Fruit fly (Drosophila melanogaster) whole organism, embryonic: ENCODE measurements around the gene CG8861.

Source experiments
- C15 ChIP-seq: fragments of 200-800 bp; sonication (Bioruptor generic); IDR thresholded peaks from 3 replicates; pipeline ENCODE4 v1.3.6; 2022; ENCODE audit warnings: missing biosample characterization, missing genetic modification characterization
- CG10147 ChIP-seq: fragments of 200-800 bp; sonication (Bioruptor generic); optimal IDR thresholded peaks from 2 replicates; lab custom pipeline; 2019; ENCODE audit warnings: missing biosample characterization, mild to moderate bottlenecking, missing genetic modification characterization, moderate library complexity
- CG1024 ChIP-seq: fragments of 200-800 bp; sonication (Bioruptor generic); IDR thresholded peaks from 2 replicates; pipeline ENCODE4 v1.3.6; 2022; ENCODE audit warnings: missing biosample characterization, missing genetic modification characterization
- CG10543 ChIP-seq: fragments of 200-800 bp; sonication (Bioruptor generic); optimal IDR thresholded peaks from 3 replicates; lab custom pipeline; 2017; ENCODE audit warnings: missing biosample characterization, mild to moderate bottlenecking, missing genetic modification characterization, moderate library complexity
- CG12236 ChIP-seq: fragments of 200-800 bp; sonication (Bioruptor generic); optimal IDR thresholded peaks from 2 replicates; lab custom pipeline; 2016; ENCODE audit warnings: missing biosample characterization, missing genetic modification characterization
- CG13775 ChIP-seq: fragments of 200-800 bp; sonication (Bioruptor generic); optimal IDR thresholded peaks from 3 replicates; lab custom pipeline; 2017; ENCODE audit warnings: missing biosample characterization, mild to moderate bottlenecking, missing genetic modification characterization
- CG14441 ChIP-seq: fragments of 200-800 bp; sonication (Bioruptor generic); IDR thresholded peaks from 2 replicates; pipeline ENCODE4 v1.3.6; 2022; ENCODE audit warnings: missing biosample characterization, missing genetic modification characterization
- CG1529 ChIP-seq: fragments of 200-800 bp; sonication (Bioruptor generic); optimal IDR thresholded peaks from 3 replicates; lab custom pipeline; 2018; ENCODE audit warnings: missing biosample characterization, missing genetic modification characterization
- CG17186 ChIP-seq: fragments of 200-800 bp; sonication (Bioruptor generic); optimal IDR thresholded peaks from 3 replicates; lab custom pipeline; 2017; ENCODE audit warnings: missing biosample characterization, missing genetic modification reagents, missing genetic modification characterization
- CG17568 ChIP-seq: fragments of 200-800 bp; sonication (Bioruptor generic); optimal IDR thresholded peaks from 2 replicates; lab custom pipeline; 2018; ENCODE audit warnings: missing biosample characterization, mild to moderate bottlenecking, missing genetic modification characterization, moderate library complexity
- CG17912 ChIP-seq: fragments of 200-800 bp; sonication (Bioruptor generic); optimal IDR thresholded peaks from 2 replicates; lab custom pipeline; 2018; ENCODE audit warnings: missing biosample characterization, mild to moderate bottlenecking, missing genetic modification characterization
- CG18011 ChIP-seq: fragments of 200-800 bp; sonication (Bioruptor generic); optimal IDR thresholded peaks from 2 replicates; lab custom pipeline; 2017; ENCODE audit warnings: missing biosample characterization, missing genetic modification characterization, mild to moderate bottlenecking, moderate library complexity, missing genotype
- CG18262 ChIP-seq: fragments of 200-800 bp; optimal IDR thresholded peaks from 3 replicates; lab custom pipeline; 2019; ENCODE audit warnings: missing biosample characterization, mild to moderate bottlenecking, missing genetic modification characterization, moderate library complexity
- CG34224 ChIP-seq: fragments of 200-800 bp; sonication (Bioruptor generic); IDR thresholded peaks from 3 replicates; pipeline ENCODE4 v1.3.6; 2022; ENCODE audit warnings: missing biosample characterization, missing genetic modification characterization; ENCODE audit not compliant: partially characterized antibody
- CG42726 ChIP-seq: fragments of 200-800 bp; sonication (Bioruptor generic); IDR thresholded peaks from 2 replicates; pipeline ENCODE4 v1.3.6; 2022; ENCODE audit warnings: missing biosample characterization, missing genetic modification characterization; ENCODE audit not compliant: partially characterized antibody
- CG43689 ChIP-seq: fragments of 200-800 bp; sonication (Bioruptor generic); IDR thresholded peaks from 2 replicates; pipeline ENCODE4 v1.3.6; 2022; ENCODE audit warnings: missing biosample characterization, missing genetic modification characterization
- CG6254 ChIP-seq: fragments of 200-800 bp; sonication (Bioruptor generic); optimal IDR thresholded peaks from 3 replicates; lab custom pipeline; 2017; ENCODE audit warnings: mild to moderate bottlenecking, missing biosample characterization, missing genetic modification reagents, missing genetic modification characterization
- CG7839 ChIP-seq: fragments of 200-800 bp; sonication (Bioruptor generic); optimal IDR thresholded peaks from 3 replicates; lab custom pipeline; 2018; ENCODE audit warnings: missing biosample characterization, mild to moderate bottlenecking, missing genetic modification characterization, moderate library complexity
- CG7963 ChIP-seq: fragments of 200-800 bp; sonication (Bioruptor generic); IDR thresholded peaks from 3 replicates; pipeline ENCODE4 v1.3.6; 2022; ENCODE audit warnings: missing biosample characterization, missing genetic modification characterization; ENCODE audit not compliant: partially characterized antibody
- Dip3 ChIP-seq: fragments of 200-800 bp; sonication (Bioruptor generic); optimal IDR thresholded peaks from 3 replicates; lab custom pipeline; 2016; ENCODE audit warnings: missing biosample characterization, missing genetic modification characterization
- E2f1 ChIP-seq: fragments of 200-800 bp; sonication (Bioruptor generic); IDR thresholded peaks from 2 replicates; pipeline ENCODE4 v1.3.6; 2022; ENCODE audit warnings: missing biosample characterization, missing genetic modification characterization
- Hey ChIP-seq: fragments of 200-800 bp; sonication (Bioruptor generic); optimal IDR thresholded peaks from 3 replicates; lab custom pipeline; 2018; ENCODE audit warnings: missing biosample characterization, mild to moderate bottlenecking, missing genetic modification characterization
- Mrtf ChIP-seq: fragments of 200-800 bp; sonication (Bioruptor generic); IDR thresholded peaks from 3 replicates; pipeline ENCODE4 v1.3.6; 2022; ENCODE audit warnings: missing biosample characterization, missing genetic modification characterization
- NC2β ChIP-seq: fragments of 200-800 bp; sonication (Bioruptor generic); optimal IDR thresholded peaks from 2 replicates; lab custom pipeline; 2016; ENCODE audit warnings: missing biosample characterization, missing genetic modification characterization
- Neu2 ChIP-seq: fragments of 200-800 bp; sonication (Bioruptor generic); optimal IDR thresholded peaks from 3 replicates; lab custom pipeline; 2016; ENCODE audit warnings: missing biosample characterization, missing genetic modification characterization, borderline replicate concordance
- Side ChIP-seq: fragments of 200-800 bp; sonication (Bioruptor generic); optimal IDR thresholded peaks from 2 replicates; lab custom pipeline; 2016; ENCODE audit warnings: missing biosample characterization, missing genetic modification characterization
- Usf ChIP-seq: fragments of 200-800 bp; sonication (Bioruptor generic); optimal IDR thresholded peaks from 2 replicates; lab custom pipeline; 2017; ENCODE audit warnings: missing genotype, missing biosample characterization, missing genetic modification characterization
- ab ChIP-seq: fragments of 200-800 bp; sonication (Bioruptor generic); optimal IDR thresholded peaks from 2 replicates; lab custom pipeline; 2016; ENCODE audit warnings: missing biosample characterization, missing genetic modification characterization
- ac ChIP-seq: fragments of 200-800 bp; sonication (Bioruptor generic); optimal IDR thresholded peaks from 3 replicates; lab custom pipeline; 2017; ENCODE audit warnings: missing biosample characterization, mild to moderate bottlenecking, missing genetic modification characterization
- az2 ChIP-seq: fragments of 200-800 bp; sonication (Bioruptor generic); optimal IDR thresholded peaks from 3 replicates; lab custom pipeline; 2016; ENCODE audit warnings: missing biosample characterization, missing genetic modification characterization
- ci ChIP-seq: fragments of 200-800 bp; sonication (Bioruptor generic); IDR thresholded peaks from 3 replicates; pipeline ENCODE4 v1.3.6; 2022; ENCODE audit warnings: missing biosample characterization, missing genetic modification characterization
- crc ChIP-seq: fragments of 200-800 bp; sonication (Bioruptor generic); optimal IDR thresholded peaks from 2 replicates; lab custom pipeline; 2016; ENCODE audit warnings: missing biosample characterization, missing genetic modification characterization
- dm ChIP-seq: fragments of 200-800 bp; sonication (Bioruptor generic); optimal IDR thresholded peaks from 3 replicates; lab custom pipeline; 2016; ENCODE audit warnings: missing biosample characterization, missing genetic modification characterization
- hkb ChIP-seq, 2 experiments: fragments of 200-800 bp in 1 of 2; fragments of >200 bp in 1 of 2; sonication (Bioruptor generic) in 1 of 2; IDR thresholded peaks in 1 of 2; optimal IDR thresholded peaks in 1 of 2; 2 replicates each; pipeline versions ENCODE4 v1.3.6 to Lab custom; 2017 to 2022; ENCODE audit warnings: missing biosample characterization in 1 of 2, missing genetic modification characterization in 1 of 2
- jing ChIP-seq: fragments of 200-800 bp; sonication (Bioruptor generic); optimal IDR thresholded peaks from 2 replicates; lab custom pipeline; 2018; ENCODE audit warnings: missing biosample characterization, mild to moderate bottlenecking, missing genetic modification characterization
- jumu ChIP-seq: fragments of 200-800 bp; sonication (Bioruptor generic); optimal IDR thresholded peaks from 3 replicates; lab custom pipeline; 2016; ENCODE audit warnings: missing biosample characterization, missing genetic modification characterization
- knrl ChIP-seq: fragments of 200-800 bp; sonication (Bioruptor generic); IDR thresholded peaks from 3 replicates; pipeline ENCODE4 v1.3.6; 2022; ENCODE audit warnings: missing biosample characterization, missing genetic modification characterization; ENCODE audit not compliant: partially characterized antibody
- lola ChIP-seq, 3 experiments: fragments of >200 bp in 2 of 3; fragments of 200-800 bp in 1 of 3; sonication (Bioruptor generic) in 1 of 3; optimal IDR thresholded peaks; 2 replicates each; lab custom pipeline; 2017 to 2019; ENCODE audit warnings: missing biosample characterization in 3 of 3, missing genetic modification characterization in 3 of 3, mild to moderate bottlenecking in 1 of 3, moderate library complexity in 1 of 3
- lov ChIP-seq, 2 experiments: fragments of 200-800 bp in 1 of 2; fragments of >200 bp in 1 of 2; sonication (Bioruptor generic) in 1 of 2; IDR thresholded peaks in 1 of 2; optimal IDR thresholded peaks in 1 of 2; 2 replicates in 1 of 2; 3 replicates in 1 of 2; pipeline versions ENCODE4 v1.3.6 to Lab custom; 2017 to 2022; ENCODE audit warnings: missing biosample characterization in 1 of 2, missing genetic modification characterization in 1 of 2
- nom ChIP-seq: fragments of 200-800 bp; sonication (Bioruptor generic); optimal IDR thresholded peaks from 2 replicates; lab custom pipeline; 2017; ENCODE audit warnings: missing biosample characterization, missing genetic modification characterization, mild to moderate bottlenecking, moderate library complexity, missing genetic modification reagents
- pita ChIP-seq: fragments of 200-800 bp; sonication (Bioruptor generic); optimal IDR thresholded peaks from 2 replicates; lab custom pipeline; 2017; ENCODE audit warnings: missing biosample characterization, mild to moderate bottlenecking, missing genetic modification characterization
- psq ChIP-seq: fragments of 200-800 bp; sonication (Bioruptor generic); optimal IDR thresholded peaks from 2 replicates; lab custom pipeline; 2017; ENCODE audit warnings: missing biosample characterization, missing genetic modification characterization
- sim ChIP-seq: fragments of 200-800 bp; sonication (Bioruptor generic); IDR thresholded peaks from 2 replicates; pipeline ENCODE4 v1.3.6; 2022; ENCODE audit warnings: missing biosample characterization, missing genetic modification characterization
- slp2 ChIP-seq: fragments of 200-800 bp; sonication (Bioruptor generic); optimal IDR thresholded peaks from 2 replicates; lab custom pipeline; 2016; ENCODE audit warnings: missing biosample characterization, missing genetic modification characterization
- stc ChIP-seq: fragments of 200-800 bp; sonication (Bioruptor generic); IDR thresholded peaks from 2 replicates; pipeline ENCODE4 v1.3.6; 2022; ENCODE audit warnings: missing biosample characterization, missing genetic modification characterization
- sug ChIP-seq: fragments of 200-800 bp; optimal IDR thresholded peaks from 2 replicates; lab custom pipeline; 2019; ENCODE audit warnings: missing biosample characterization, mild to moderate bottlenecking, missing genetic modification characterization, moderate library complexity
- unpg ChIP-seq: fragments of 200-800 bp; sonication (Bioruptor generic); optimal IDR thresholded peaks from 3 replicates; lab custom pipeline; 2018; ENCODE audit warnings: missing biosample characterization, mild to moderate bottlenecking, missing genetic modification characterization, moderate library complexity

Gene CG8861

dm6 chr3R:9340425-9341188 is 12.3 kb upstream of the CG8861 start (continued):
- TF ChIP-seq CG18011 (peak; percentile 72), CG42726 (no peak), NC2β (peak; percentile 41), pita (no peak), sim (GFP tag; lab: Robert Waterston, UW) (no peak), az2 (GFP tag; lab: Kevin White, UChicago) (peak; percentile 89), CG7963 (no peak), Hey (tag; lab: Kevin White, UChicago) (peak; percentile 32), CG13775 (peak; percentile 94), nom (peak; percentile 49), CG18262 (tag; lab: Kevin White, UChicago) (peak; percentile 95), slp2 (GFP tag; lab: Kevin White, UChicago) (peak; percentile 56), Usf (GFP tag; lab: Kevin White, UChicago) (peak; percentile 83), CG1024 (no peak), CG10543 (GFP tag; lab: Kevin White, UChicago) (peak; percentile 84), Side (GFP tag; lab: Kevin White, UChicago) (peak; percentile 69), ci (peak; percentile 79; the same call in 2 of the 3 replicates), Neu2 (GFP tag; lab: Kevin White, UChicago) (no peak), hkb (optimal IDR thresholded peaks at IDR 0.05; lab: Kevin White, UChicago) (no peak), hkb (GFP tag; IDR thresholded peaks at IDR 0.05; lab: Robert Waterston, UW) (peak; percentile 79), CG17568 (GFP tag; lab: Kevin White, UChicago) (peak; percentile 60), Mrtf (GFP tag; lab: Robert Waterston, UW) (peak; percentile 72; the same call in 2 of the 3 replicates), CG43689 (GFP tag; lab: Robert Waterston, UW) (no peak), dm (GFP tag; lab: Kevin White, UChicago) (peak; percentile 53), unpg (GFP tag; lab: Kevin White, UChicago) (peak; percentile 85), C15 (peak; percentile 32; the same call in 1 of the 3 replicates), ac (GFP tag; lab: Kevin White, UChicago) (no peak), CG6254 (peak; percentile 80), CG10147 (GFP tag; lab: Kevin White, UChicago) (peak; percentile 92), CG34224 (GFP tag; lab: Robert Waterston, UW) (no peak), CG12236 (GFP tag; lab: Kevin White, UChicago) (no peak), lola (GFP tag; optimal IDR thresholded peaks at IDR 0.05; lab: Kevin White, UChicago) (peak in 1 of 3 experiments; percentile 89), CG17186 (peak; percentile 3), knrl (GFP tag; lab: Robert Waterston, UW) (no peak), lov (optimal IDR thresholded peaks at IDR 0.05; lab: Kevin White, UChicago) (no peak), lov (GFP tag; IDR thresholded peaks at IDR 0.05; lab: Robert Waterston, UW) (peak; percentile 76; the same call in 2 of the 3 replicates), CG1529 (peak; percentile 81), crc (GFP tag; lab: Kevin White, UChicago) (no peak), E2f1 (GFP tag; lab: Robert Waterston, UW) (peak; percentile 75), jumu (peak; percentile 54), stc (GFP tag; lab: Robert Waterston, UW) (peak; percentile 86), ab (GFP tag; lab: Kevin White, UChicago) (peak; percentile 38), jing (peak; percentile 59), psq (peak; percentile 60), sug (peak; percentile 82), Dip3 (GFP tag; lab: Kevin White, UChicago) (peak; percentile 59), CG7839 (tag; lab: Kevin White, UChicago) (peak; percentile 93), CG14441 (GFP tag; lab: Robert Waterston, UW) (peak; percentile 81), CG17912 (GFP tag; lab: Kevin White, UChicago) (peak; percentile 64)
